Worm (Caenorhabditis elegans) whole organism, L1 larva: ENCODE results near the gene flp-15.

ENCODE experiments used
- C04F5.9 ChIP-seq: sonication (generic microtip); optimal IDR thresholded peaks from 2 replicates; lab custom pipeline; 2016; ENCODE audit warnings: missing genetic modification characterization, missing compliant biosample characterization
- C16A3.4 ChIP-seq: fragments of 150-350 bp; optimal IDR thresholded peaks from 2 replicates; lab custom pipeline; 2014; ENCODE audit warnings: missing biosample characterization, missing genetic modification characterization
- C34B4.2 ChIP-seq: sonication (generic microtip); optimal IDR thresholded peaks from 2 replicates; lab custom pipeline; 2017; ENCODE audit warnings: mild to moderate bottlenecking, missing genetic modification characterization, missing compliant biosample characterization
- F16B12.6 ChIP-seq: fragments of 150-350 bp; optimal IDR thresholded peaks from 2 replicates; lab custom pipeline; 2014; ENCODE audit warnings: missing biosample characterization, missing genetic modification characterization
- alr-1 ChIP-seq: fragments of 200-800 bp; sonication (Bioruptor generic); optimal IDR thresholded peaks from 2 replicates; lab custom pipeline; 2018; ENCODE audit warnings: borderline replicate concordance, mild to moderate bottlenecking, missing genetic modification characterization, missing compliant biosample characterization
- ama-1 ChIP-seq: fragments of 150-350 bp; optimal IDR thresholded peaks from 2 replicates; lab custom pipeline; 2014
- ceh-82 ChIP-seq, 3 experiments: fragments of 150-350 bp in 1 of 3; sonication (generic microtip) in 2 of 3; optimal IDR thresholded peaks; 2 replicates each; lab custom pipeline; 2014 to 2017; ENCODE audit warnings: missing biosample characterization in 3 of 3, missing genetic modification characterization in 3 of 3
- dpl-1 ChIP-seq, 3 experiments: fragments of 150-350 bp in 2 of 3; sonication (generic microtip) in 1 of 3; optimal IDR thresholded peaks; 2 replicates each; lab custom pipeline; 2014 to 2017; ENCODE audit warnings: missing biosample characterization in 3 of 3, missing genetic modification characterization in 3 of 3, missing genetic modification reagents in 3 of 3
- dsc-1 ChIP-seq: sonication (generic microtip); optimal IDR thresholded peaks from 2 replicates; lab custom pipeline; 2016; ENCODE audit warnings: mild to moderate bottlenecking, missing genetic modification characterization, missing compliant biosample characterization
- efl-1 ChIP-seq, 4 experiments: fragments of 150-350 bp; optimal IDR thresholded peaks in 3 of 4; peaks in 1 of 4; 1 replicate in 1 of 4; 2 replicates in 3 of 4; lab custom pipeline; 2014; ENCODE audit warnings: missing biosample characterization in 2 of 4, missing genetic modification characterization in 2 of 4, missing genetic modification reagents in 2 of 4
- egl-27 ChIP-seq, 2 experiments: fragments of 150-350 bp in 1 of 2; sonication (generic microtip); optimal IDR thresholded peaks; 3 replicates each; lab custom pipeline; 2017 to 2018; ENCODE audit warnings: missing biosample characterization in 2 of 2, missing genetic modification characterization in 2 of 2, missing genetic modification reagents in 2 of 2
- elt-3 ChIP-seq, 6 experiments: fragments of 150-350 bp in 1 of 6; sonication (generic microtip); optimal IDR thresholded peaks; 2 replicates each; lab custom pipeline; 2017 to 2018; ENCODE audit warnings: missing biosample characterization in 6 of 6, missing genetic modification characterization in 6 of 6, inconsistent platforms in 1 of 6
- ets-5 ChIP-seq: fragments of 200-800 bp; sonication (Bioruptor generic); IDR thresholded peaks from 2 replicates; pipeline ENCODE4 v1.3.6; 2022; ENCODE audit warnings: missing genetic modification characterization, missing compliant biosample characterization
- fkh-4 ChIP-seq: sonication (generic microtip); optimal IDR thresholded peaks from 2 replicates; lab custom pipeline; 2016; ENCODE audit warnings: missing compliant biosample characterization, missing genetic modification characterization, borderline replicate concordance
- fkh-8 ChIP-seq: sonication (generic microtip); optimal IDR thresholded peaks from 2 replicates; lab custom pipeline; 2016; ENCODE audit warnings: mild to moderate bottlenecking, missing genetic modification characterization, missing compliant biosample characterization
- grh-1 ChIP-seq: fragments of 200-800 bp; sonication (Bioruptor generic); IDR thresholded peaks from 2 replicates; pipeline ENCODE4 v1.3.6; 2022; ENCODE audit warnings: missing genetic modification reagents, missing genetic modification characterization, missing compliant biosample characterization
- hlh-17 ChIP-seq: fragments of 200-800 bp; sonication (Bioruptor generic); optimal IDR thresholded peaks from 2 replicates; lab custom pipeline; 2018; ENCODE audit warnings: missing genetic modification characterization, mild to moderate bottlenecking, missing compliant biosample characterization, moderate library complexity, borderline replicate concordance
- hpl-2 ChIP-seq: fragments of 150-350 bp; optimal IDR thresholded peaks from 2 replicates; lab custom pipeline; 2014; ENCODE audit warnings: missing biosample characterization, missing genetic modification reagents, missing genetic modification characterization
- irx-1 ChIP-seq: sonication (generic microtip); optimal IDR thresholded peaks from 2 replicates; lab custom pipeline; 2016; ENCODE audit warnings: missing genetic modification characterization, missing compliant biosample characterization
- isw-1 ChIP-seq: fragments of 200-800 bp; sonication (Bioruptor generic); IDR thresholded peaks from 2 replicates; pipeline ENCODE4 v1.3.6; 2022; ENCODE audit warnings: missing genetic modification characterization, missing compliant biosample characterization
- lin-35 ChIP-seq, 2 experiments: fragments of 150-350 bp; optimal IDR thresholded peaks; 2 replicates each; lab custom pipeline; 2014; ENCODE audit warnings: missing biosample characterization in 2 of 2, missing genetic modification characterization in 2 of 2, missing genetic modification reagents in 2 of 2
- lin-39 ChIP-seq: fragments of 150-350 bp; optimal IDR thresholded peaks from 2 replicates; lab custom pipeline; 2014; ENCODE audit warnings: missing biosample characterization, missing genetic modification reagents, missing genetic modification characterization
- lir-3 ChIP-seq: sonication (generic microtip); optimal IDR thresholded peaks from 2 replicates; lab custom pipeline; 2016; ENCODE audit warnings: mild to moderate bottlenecking, missing genetic modification characterization, moderate library complexity, missing compliant biosample characterization; ENCODE audit not compliant: poor library complexity
- lsy-2 ChIP-seq, 2 experiments: fragments of 150-350 bp; optimal IDR thresholded peaks; 2 replicates each; lab custom pipeline; 2014; ENCODE audit warnings: missing biosample characterization in 2 of 2, missing genetic modification characterization in 2 of 2
- mab-9 ChIP-seq: fragments of 200-800 bp; sonication (Bioruptor generic); IDR thresholded peaks from 2 replicates; pipeline ENCODE4 v1.3.6; 2022; ENCODE audit warnings: missing genetic modification reagents, missing genetic modification characterization, missing compliant biosample characterization
- mdl-1 ChIP-seq, 2 experiments: fragments of 150-350 bp; optimal IDR thresholded peaks; 2 replicates each; lab custom pipeline; 2014 to 2017; ENCODE audit warnings: missing biosample characterization in 2 of 2, missing genetic modification characterization in 2 of 2, inconsistent platforms in 1 of 2
- mef-2 ChIP-seq: fragments of 150-350 bp; optimal IDR thresholded peaks from 2 replicates; lab custom pipeline; 2014; ENCODE audit warnings: missing biosample characterization, missing genetic modification characterization
- mep-1 ChIP-seq: fragments of 150-350 bp; optimal IDR thresholded peaks from 2 replicates; lab custom pipeline; 2014; ENCODE audit warnings: missing biosample characterization, missing genetic modification characterization
- nhr-12 ChIP-seq: sonication (generic microtip); optimal IDR thresholded peaks from 2 replicates; lab custom pipeline; 2017; ENCODE audit warnings: missing biosample characterization, missing genetic modification characterization
- nhr-19 ChIP-seq: fragments of 200-800 bp; sonication (Bioruptor generic); conservative IDR thresholded peaks from 2 replicates; pipeline ENCODE4 v1.3.6; 2022; ENCODE audit warnings: missing genetic modification characterization, missing compliant biosample characterization
- nhr-237 ChIP-seq: fragments of 150-350 bp; optimal IDR thresholded peaks from 2 replicates; lab custom pipeline; 2014; ENCODE audit warnings: missing biosample characterization, missing genetic modification characterization
- nhr-28 ChIP-seq: fragments of 150-350 bp; optimal IDR thresholded peaks from 2 replicates; lab custom pipeline; 2014; ENCODE audit warnings: missing biosample characterization, missing genetic modification characterization
- nhr-47 ChIP-seq: sonication (generic microtip); optimal IDR thresholded peaks from 2 replicates; lab custom pipeline; 2016; ENCODE audit warnings: mild to moderate bottlenecking, missing genetic modification characterization, moderate library complexity, missing compliant biosample characterization
- nhr-71 ChIP-seq: sonication (generic microtip); optimal IDR thresholded peaks from 2 replicates; lab custom pipeline; 2016; ENCODE audit warnings: mild to moderate bottlenecking, missing genetic modification characterization, moderate library complexity, missing compliant biosample characterization
- nhr-76 ChIP-seq: sonication (generic microtip); optimal IDR thresholded peaks from 2 replicates; lab custom pipeline; 2017; ENCODE audit warnings: missing biosample characterization, missing genetic modification characterization
- nhr-77 ChIP-seq: fragments of 150-350 bp; optimal IDR thresholded peaks from 2 replicates; lab custom pipeline; 2014; ENCODE audit warnings: missing biosample characterization, missing genetic modification characterization
- nhr-90 ChIP-seq: sonication (generic microtip); optimal IDR thresholded peaks from 2 replicates; lab custom pipeline; 2016; ENCODE audit warnings: mild to moderate bottlenecking, missing genetic modification characterization, missing compliant biosample characterization; ENCODE audit not compliant: poor library complexity
- rnt-1 ChIP-seq: sonication (generic microtip); optimal IDR thresholded peaks from 2 replicates; lab custom pipeline; 2016; ENCODE audit warnings: mild to moderate bottlenecking, missing genetic modification characterization, moderate library complexity, missing compliant biosample characterization
- snpc-4 ChIP-seq: fragments of 150-350 bp; optimal IDR thresholded peaks from 2 replicates; lab custom pipeline; 2014; ENCODE audit warnings: missing biosample characterization, missing genetic modification characterization
- snu-23 ChIP-seq: sonication (generic microtip); optimal IDR thresholded peaks from 2 replicates; lab custom pipeline; 2016; ENCODE audit warnings: missing genetic modification characterization, missing compliant biosample characterization
- sox-4 ChIP-seq: sonication (generic microtip); optimal IDR thresholded peaks from 2 replicates; lab custom pipeline; 2016; ENCODE audit warnings: missing genetic modification characterization, missing compliant biosample characterization
- sptf-1 ChIP-seq: fragments of 150-350 bp; optimal IDR thresholded peaks from 2 replicates; lab custom pipeline; 2014; ENCODE audit warnings: missing biosample characterization, missing genetic modification characterization
- swsn-7 ChIP-seq: sonication (generic microtip); optimal IDR thresholded peaks from 2 replicates; lab custom pipeline; 2016; ENCODE audit warnings: missing genetic modification characterization, missing compliant biosample characterization
- tbx-2 ChIP-seq: sonication (generic microtip); optimal IDR thresholded peaks from 2 replicates; lab custom pipeline; 2016; ENCODE audit warnings: missing genetic modification characterization, missing compliant biosample characterization
- unc-130 ChIP-seq: fragments of 150-350 bp; optimal IDR thresholded peaks from 2 replicates; lab custom pipeline; 2017; ENCODE audit warnings: missing biosample characterization, missing genetic modification characterization, inconsistent platforms
- unc-30 ChIP-seq: sonication (generic microtip); optimal IDR thresholded peaks from 2 replicates; lab custom pipeline; 2017; ENCODE audit warnings: missing biosample characterization, missing genetic modification characterization
- unc-86 ChIP-seq: sonication (generic microtip); optimal IDR thresholded peaks from 2 replicates; lab custom pipeline; 2016; ENCODE audit warnings: missing genetic modification characterization, missing compliant biosample characterization
- xbp-1 ChIP-seq: sonication (generic microtip); optimal IDR thresholded peaks from 2 replicates; lab custom pipeline; 2016; ENCODE audit warnings: missing genetic modification characterization, missing compliant biosample characterization
- zip-4 ChIP-seq: fragments of 200-800 bp; sonication (Bioruptor generic); optimal IDR thresholded peaks from 2 replicates; lab custom pipeline; 2018; ENCODE audit warnings: mild to moderate bottlenecking, missing genetic modification characterization, moderate library complexity, missing compliant biosample characterization
- ztf-11 ChIP-seq, 2 experiments: sonication (generic microtip); optimal IDR thresholded peaks; 2 replicates each; lab custom pipeline; 2016 to 2017; ENCODE audit warnings: missing genetic modification characterization in 2 of 2, missing biosample characterization in 1 of 2, missing compliant biosample characterization in 1 of 2

The flp-15 gene

DNA sequence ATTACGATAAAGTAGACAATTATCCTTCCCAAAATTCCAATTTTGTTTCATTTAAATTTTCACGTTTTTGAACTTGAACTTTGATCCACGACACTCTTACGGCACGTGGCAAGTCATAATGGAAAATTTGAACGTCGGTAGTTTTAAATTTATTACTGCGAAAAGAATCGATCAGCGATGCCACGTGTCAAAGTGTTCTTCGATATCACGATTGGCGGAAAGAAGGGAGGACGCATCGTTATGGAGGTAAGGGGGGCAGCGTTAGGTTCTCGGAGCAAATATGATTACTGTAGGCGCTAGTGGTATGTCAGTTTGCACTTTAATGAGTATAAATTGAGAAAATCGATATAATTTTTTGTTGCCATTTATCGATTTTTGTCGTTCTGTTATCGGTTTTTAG lies 24.9 kb upstream of the flp-15 start, which contains the start of gene cyn-2:
TSS of gene cyn-2 (plus strand) at position 114 of the 400 bp plus-strand sequence.
- no peak for TF ChIP-seq nhr-77
- no peak for TF ChIP-seq nhr-76
- no peak for TF ChIP-seq mdl-1 (tag; optimal IDR thresholded peaks at IDR 0.05; lab: Kevin White, UChicago)
- TF ChIP-seq nhr-47: no peak
- no peak for TF ChIP-seq lir-3 (tag; lab: Kevin White, UChicago)
- no peak for TF ChIP-seq snpc-4 (tag; lab: Kevin White, UChicago)
- TF ChIP-seq tbx-2: no peak
- no peak for TF ChIP-seq alr-1 (tag; lab: Kevin White, UChicago)
- TF ChIP-seq sptf-1 (tag; lab: Kevin White, UChicago): no peak
- no peak for TF ChIP-seq C34B4.2 (tag; lab: Kevin White, UChicago)
- TF ChIP-seq egl-27 (tag; optimal IDR thresholded peaks at IDR 0.05; lab: Kevin White, UChicago): no peak
- TF ChIP-seq nhr-237: no peak
- no peak for TF ChIP-seq hpl-2
- TF ChIP-seq elt-3 (tag; optimal IDR thresholded peaks at IDR 0.05; lab: Kevin White, UChicago): no peak
- no peak for TF ChIP-seq C04F5.9 (tag; lab: Kevin White, UChicago)
- no peak for TF ChIP-seq nhr-19

DNA sequence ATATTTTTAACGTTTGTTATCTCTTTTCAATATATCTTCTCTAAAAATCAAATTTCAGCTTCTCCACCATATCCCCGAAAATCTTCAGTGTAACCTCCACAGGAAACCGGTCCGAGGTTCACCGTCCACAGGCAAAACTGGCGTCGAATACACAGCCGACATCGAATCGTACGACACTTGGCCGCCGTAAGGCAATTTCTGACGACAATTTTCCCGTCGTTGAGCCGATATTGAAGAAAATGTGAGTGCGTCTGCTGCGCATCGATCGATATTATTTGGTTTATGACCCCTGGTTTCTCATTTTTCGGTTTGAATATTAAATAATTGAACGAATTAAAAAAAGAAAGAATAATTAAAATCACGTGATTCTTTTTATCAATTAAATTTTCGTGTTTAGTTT lies 19.6 kb upstream of the flp-15 start, which contains the start of gene cul-2:
TSS of gene cul-2 (plus strand) at position 59 of the 400 bp plus-strand sequence.
- TF ChIP-seq xbp-1 (tag; lab: Kevin White, UChicago) (no peak), grh-1 (GFP tag; lab: Robert Waterston, UW) (no peak), irx-1 (peak; percentile 4), nhr-71 (peak; percentile 9), ceh-82 (tag; optimal IDR thresholded peaks at IDR 0.05; lab: Kevin White, UChicago) (peak in 1 of 3 experiments; percentile 19), fkh-4 (tag; lab: Kevin White, UChicago) (no peak), mef-2 (tag; lab: Kevin White, UChicago) (no peak), unc-30 (tag; lab: Kevin White, UChicago) (no peak), F16B12.6 (tag; lab: Kevin White, UChicago) (peak; percentile 80), snu-23 (GFP tag; lab: Kevin White, UChicago) (peak; percentile 38), fkh-8 (tag; lab: Kevin White, UChicago) (no peak), mep-1 (tag; lab: Kevin White, UChicago) (peak; percentile 19), nhr-28 (tag; lab: Kevin White, UChicago) (no peak), zip-4 (GFP tag; lab: Kevin White, UChicago) (no peak), nhr-12 (tag; lab: Kevin White, UChicago) (no peak), hlh-17 (GFP tag; lab: Kevin White, UChicago) (no peak), lin-35 (GFP tag; optimal IDR thresholded peaks at IDR 0.05; lab: Kevin White, UChicago) (peak; percentile 37 to 49), ama-1 (lab: Kevin White, UChicago) (no peak), nhr-90 (tag; lab: Kevin White, UChicago) (no peak), unc-130 (tag; lab: Kevin White, UChicago) (no peak), lin-39 (tag; lab: Kevin White, UChicago) (no peak), ets-5 (GFP tag; lab: Robert Waterston, UW) (no peak), efl-1 (optimal IDR thresholded peaks at IDR 0.05; lab: Kevin White, UChicago) (peak in 1 of 2 experiments; percentile 41), efl-1 (GFP tag; optimal IDR thresholded peaks at IDR 0.05 in 1 of 2; lab: Kevin White, UChicago) (peak; percentile 34 to 80), unc-86 (no peak), isw-1 (GFP tag; lab: Robert Waterston, UW) (no peak), ztf-11 (tag; optimal IDR thresholded peaks at IDR 0.05; lab: Kevin White, UChicago) (no peak), sox-4 (tag; lab: Kevin White, UChicago) (no peak), C16A3.4 (tag; lab: Kevin White, UChicago) (peak; percentile 12), lsy-2 (tag; optimal IDR thresholded peaks at IDR 0.05; lab: Kevin White, UChicago) (peak; percentile 9 to 49), dsc-1 (tag; lab: Kevin White, UChicago) (peak; percentile 13), swsn-7 (no peak), rnt-1 (tag; lab: Kevin White, UChicago) (no peak), mab-9 (GFP tag; lab: Robert Waterston, UW) (no peak), lir-3 (tag; lab: Kevin White, UChicago) (no peak), dpl-1 (GFP tag; optimal IDR thresholded peaks at IDR 0.05; lab: Kevin White, UChicago) (peak in 1 of 3 experiments; percentile 48), mdl-1 (tag; optimal IDR thresholded peaks at IDR 0.05; lab: Kevin White, UChicago) (peak in 1 of 2 experiments; percentile 15)
